Fruit fly (Drosophila melanogaster) whole organism, embryonic: ENCODE measurements around the gene CG34427.
A peak's percentile ranks its signal among the peaks of the same experiment; 100 is the strongest.

ENCODE experiments used
- ATbp ChIP-seq: fragments of 200-800 bp; sonication (Bioruptor generic); optimal IDR thresholded peaks from 2 replicates; lab custom pipeline; 2017; ENCODE audit warnings: missing biosample characterization, mild to moderate bottlenecking, missing genetic modification characterization, missing genetic modification reagents
- Ada2b ChIP-seq: fragments of 200-800 bp; sonication (Bioruptor generic); IDR thresholded peaks from 2 replicates; pipeline ENCODE4 v1.3.6; 2022; ENCODE audit warnings: missing biosample characterization, missing genetic modification characterization
- CG11085 ChIP-seq: fragments of 200-800 bp; sonication (Bioruptor generic); IDR thresholded peaks from 2 replicates; pipeline ENCODE4 v1.3.6; 2022; ENCODE audit warnings: missing biosample characterization, missing genetic modification characterization
- CG11093 ChIP-seq: fragments of 200-800 bp; sonication (Bioruptor generic); IDR thresholded peaks from 3 replicates; pipeline ENCODE4 v1.3.6; 2022; ENCODE audit warnings: missing biosample characterization, missing genetic modification characterization
- CG1233 ChIP-seq: fragments of 200-800 bp; sonication (Bioruptor generic); optimal IDR thresholded peaks from 4 replicates; lab custom pipeline; 2018; ENCODE audit warnings: missing biosample characterization, mild to moderate bottlenecking, missing genetic modification characterization
- CG15514 ChIP-seq: fragments of 200-800 bp; sonication (Bioruptor generic); optimal IDR thresholded peaks from 3 replicates; lab custom pipeline; 2017; ENCODE audit warnings: missing biosample characterization, missing genetic modification characterization, mild to moderate bottlenecking, moderate library complexity, missing genetic modification reagents
- CG15696 ChIP-seq: fragments of 200-800 bp; sonication (Bioruptor generic); optimal IDR thresholded peaks from 2 replicates; lab custom pipeline; 2019; ENCODE audit warnings: missing biosample characterization, mild to moderate bottlenecking, missing genetic modification characterization, moderate library complexity
- CG17612 ChIP-seq: fragments of 200-800 bp; sonication (Bioruptor generic); IDR thresholded peaks from 2 replicates; pipeline ENCODE4 v1.3.6; 2022; ENCODE audit warnings: missing biosample characterization, missing genetic modification characterization
- CG17912 ChIP-seq: fragments of 200-800 bp; sonication (Bioruptor generic); optimal IDR thresholded peaks from 2 replicates; lab custom pipeline; 2018; ENCODE audit warnings: missing biosample characterization, mild to moderate bottlenecking, missing genetic modification characterization
- CG18764 ChIP-seq: fragments of 200-800 bp; sonication (Bioruptor generic); optimal IDR thresholded peaks from 3 replicates; lab custom pipeline; 2016; ENCODE audit warnings: missing biosample characterization, missing genetic modification characterization
- CG3847 ChIP-seq: fragments of 200-800 bp; sonication (Bioruptor generic); IDR thresholded peaks from 2 replicates; pipeline ENCODE4 v1.3.6; 2022; ENCODE audit warnings: missing biosample characterization, missing genetic modification characterization
- CG4404 ChIP-seq: fragments of 200-800 bp; sonication (Bioruptor generic); IDR thresholded peaks from 2 replicates; pipeline ENCODE4 v1.3.6; 2022; ENCODE audit warnings: missing biosample characterization, missing genetic modification characterization
- CG4730 ChIP-seq: fragments of 200-800 bp; sonication (Bioruptor generic); IDR thresholded peaks from 2 replicates; pipeline ENCODE4 v1.3.6; 2022; ENCODE audit warnings: missing biosample characterization, missing genetic modification characterization
- CG6654 ChIP-seq: fragments of 200-800 bp; sonication (Bioruptor generic); optimal IDR thresholded peaks from 2 replicates; lab custom pipeline; 2017; ENCODE audit warnings: missing biosample characterization, mild to moderate bottlenecking, missing genetic modification characterization
- CG7928 ChIP-seq: fragments of 200-800 bp; sonication (Bioruptor generic); optimal IDR thresholded peaks from 2 replicates; lab custom pipeline; 2017; ENCODE audit warnings: missing biosample characterization, mild to moderate bottlenecking, missing genetic modification characterization
- CG9817 ChIP-seq: fragments of 200-800 bp; sonication (Bioruptor generic); optimal IDR thresholded peaks from 2 replicates; lab custom pipeline; 2018; ENCODE audit warnings: missing biosample characterization, mild to moderate bottlenecking, missing genetic modification characterization, moderate library complexity
- CG9876 ChIP-seq: fragments of 200-800 bp; sonication (Bioruptor generic); optimal IDR thresholded peaks from 2 replicates; lab custom pipeline; 2016; ENCODE audit warnings: missing biosample characterization, missing genetic modification characterization
- Chrac-16 ChIP-seq: fragments of 200-800 bp; sonication (Bioruptor generic); optimal IDR thresholded peaks from 3 replicates; lab custom pipeline; 2016; ENCODE audit warnings: missing biosample characterization, missing genetic modification characterization
- CoRest ChIP-seq: fragments of 200-800 bp; sonication (Bioruptor generic); optimal IDR thresholded peaks from 3 replicates; lab custom pipeline; 2018; ENCODE audit warnings: missing biosample characterization, mild to moderate bottlenecking, missing genetic modification characterization, moderate library complexity
- Drgx ChIP-seq: fragments of 200-800 bp; sonication (Bioruptor generic); IDR thresholded peaks from 2 replicates; pipeline ENCODE4 v1.3.6; 2022; ENCODE audit warnings: missing biosample characterization, missing genetic modification characterization
- Fer2 ChIP-seq: fragments of 200-800 bp; sonication (Bioruptor generic); optimal IDR thresholded peaks from 2 replicates; lab custom pipeline; 2018; ENCODE audit warnings: missing biosample characterization, mild to moderate bottlenecking, missing genetic modification characterization, moderate library complexity
- H15 ChIP-seq: fragments of 200-800 bp; sonication (Bioruptor generic); IDR thresholded peaks from 3 replicates; pipeline ENCODE4 v1.3.6; 2022; ENCODE audit warnings: missing biosample characterization, missing genetic modification characterization
- Hand ChIP-seq: fragments of 200-800 bp; sonication (Bioruptor generic); optimal IDR thresholded peaks from 2 replicates; lab custom pipeline; 2017; ENCODE audit warnings: mild to moderate bottlenecking, missing biosample characterization, missing genetic modification reagents, missing genetic modification characterization
- Hmr ChIP-seq: fragments of 200-800 bp; sonication (Bioruptor generic); optimal IDR thresholded peaks from 3 replicates; lab custom pipeline; 2017; ENCODE audit warnings: mild to moderate bottlenecking, missing biosample characterization, missing genetic modification reagents, missing genetic modification characterization
- Hmx ChIP-seq: fragments of 200-800 bp; sonication (Bioruptor generic); optimal IDR thresholded peaks from 2 replicates; lab custom pipeline; 2016; ENCODE audit warnings: missing biosample characterization, missing genetic modification characterization
- Hr39 ChIP-seq: fragments of >200 bp; optimal IDR thresholded peaks from 2 replicates; lab custom pipeline; 2017
- Lim3 ChIP-seq: fragments of 200-800 bp; sonication (Bioruptor generic); IDR thresholded peaks from 2 replicates; pipeline ENCODE4 v1.3.6; 2022; ENCODE audit warnings: missing biosample characterization, missing genetic modification characterization
- Myb ChIP-seq: fragments of 200-800 bp; sonication (Bioruptor generic); optimal IDR thresholded peaks from 2 replicates; lab custom pipeline; 2016; ENCODE audit warnings: missing biosample characterization, missing genetic modification characterization
- Opbp ChIP-seq: fragments of 200-800 bp; sonication (Bioruptor generic); IDR thresholded peaks from 3 replicates; pipeline ENCODE4 v1.3.6; 2022; ENCODE audit warnings: missing biosample characterization, missing genetic modification characterization; ENCODE audit not compliant: partially characterized antibody
- Ravus ChIP-seq: fragments of 200-800 bp; sonication (Bioruptor generic); IDR thresholded peaks from 2 replicates; pipeline ENCODE4 v1.3.6; 2022; ENCODE audit warnings: missing biosample characterization, missing genetic modification characterization
- Sox102F ChIP-seq: fragments of 200-800 bp; sonication (Bioruptor generic); optimal IDR thresholded peaks from 2 replicates; lab custom pipeline; 2018; ENCODE audit warnings: missing biosample characterization, mild to moderate bottlenecking, missing genetic modification characterization, moderate library complexity
- Tbp ChIP-seq: fragments of >200 bp; optimal IDR thresholded peaks from 2 replicates; lab custom pipeline; 2018; ENCODE audit warnings: missing biosample characterization, missing genetic modification characterization
- al ChIP-seq: fragments of 200-800 bp; sonication (Bioruptor generic); IDR thresholded peaks from 2 replicates; pipeline ENCODE4 v1.3.6; 2022; ENCODE audit warnings: missing biosample characterization, missing genetic modification characterization
- ara ChIP-seq: fragments of 200-800 bp; sonication (Bioruptor generic); IDR thresholded peaks from 2 replicates; pipeline ENCODE4 v1.3.6; 2022; ENCODE audit warnings: missing biosample characterization, missing genetic modification characterization
- bcd ChIP-seq: fragments of 200-800 bp; sonication (Bioruptor generic); optimal IDR thresholded peaks from 2 replicates; lab custom pipeline; 2017; ENCODE audit warnings: missing biosample characterization, mild to moderate bottlenecking, missing genetic modification characterization
- chm ChIP-seq: fragments of 200-800 bp; sonication (Bioruptor generic); IDR thresholded peaks from 2 replicates; pipeline ENCODE4 v1.3.6; 2022; ENCODE audit warnings: missing biosample characterization, missing genetic modification characterization
- dimm ChIP-seq: fragments of 200-800 bp; sonication (Bioruptor generic); IDR thresholded peaks from 2 replicates; pipeline ENCODE4 v1.3.6; 2022; ENCODE audit warnings: missing biosample characterization, missing genetic modification characterization
- dmrt11E ChIP-seq: fragments of 200-800 bp; sonication (Bioruptor generic); optimal IDR thresholded peaks from 3 replicates; lab custom pipeline; 2018; ENCODE audit warnings: missing biosample characterization, mild to moderate bottlenecking, missing genetic modification characterization, moderate library complexity
- ems ChIP-seq: fragments of 200-800 bp; sonication (Bioruptor generic); optimal IDR thresholded peaks from 3 replicates; lab custom pipeline; 2016; ENCODE audit warnings: missing biosample characterization, missing genetic modification characterization
- en ChIP-seq: fragments of 200-800 bp; sonication (Bioruptor generic); optimal IDR thresholded peaks from 2 replicates; lab custom pipeline; 2016; ENCODE audit warnings: missing biosample characterization, missing genetic modification characterization
- fu2 ChIP-seq: fragments of 200-800 bp; sonication (Bioruptor generic); optimal IDR thresholded peaks from 2 replicates; lab custom pipeline; 2016; ENCODE audit warnings: missing biosample characterization, missing genetic modification characterization
- gsb-n ChIP-seq: fragments of 200-800 bp; sonication (Bioruptor generic); optimal IDR thresholded peaks from 3 replicates; lab custom pipeline; 2018; ENCODE audit warnings: missing biosample characterization, mild to moderate bottlenecking, missing genetic modification characterization
- gt ChIP-seq: fragments of 200-800 bp; sonication (Bioruptor generic); IDR thresholded peaks from 2 replicates; pipeline ENCODE4 v1.3.6; 2022; ENCODE audit warnings: missing biosample characterization, missing genetic modification characterization
- ham ChIP-seq: fragments of 200-800 bp; sonication (Bioruptor generic); IDR thresholded peaks from 2 replicates; pipeline ENCODE4 v1.3.6; 2022; ENCODE audit warnings: missing biosample characterization, missing genetic modification characterization
- insv ChIP-seq, 2 experiments: fragments of 200-800 bp; sonication (Bioruptor generic); optimal IDR thresholded peaks; 3 replicates each; lab custom pipeline; 2016 to 2018; ENCODE audit warnings: missing biosample characterization in 2 of 2, missing genetic modification characterization in 2 of 2
- jumu ChIP-seq: fragments of 200-800 bp; sonication (Bioruptor generic); optimal IDR thresholded peaks from 3 replicates; lab custom pipeline; 2016; ENCODE audit warnings: missing biosample characterization, missing genetic modification characterization
- luna ChIP-seq: fragments of 200-800 bp; sonication (Bioruptor generic); optimal IDR thresholded peaks from 2 replicates; lab custom pipeline; 2016; ENCODE audit warnings: missing biosample characterization, missing genetic modification characterization
- nau ChIP-seq: fragments of 200-800 bp; sonication (Bioruptor generic); optimal IDR thresholded peaks from 3 replicates; lab custom pipeline; 2017; ENCODE audit warnings: missing biosample characterization, mild to moderate bottlenecking, missing genetic modification characterization, missing genetic modification reagents
- pb ChIP-seq: fragments of 200-800 bp; sonication (Bioruptor generic); optimal IDR thresholded peaks from 3 replicates; lab custom pipeline; 2016; ENCODE audit warnings: missing biosample characterization, missing genetic modification characterization
- tgo ChIP-seq: fragments of 200-800 bp; sonication (Bioruptor generic); IDR thresholded peaks from 3 replicates; pipeline ENCODE4 v1.3.6; 2022; ENCODE audit warnings: missing biosample characterization, missing genetic modification characterization
- unpg ChIP-seq: fragments of 200-800 bp; sonication (Bioruptor generic); optimal IDR thresholded peaks from 3 replicates; lab custom pipeline; 2018; ENCODE audit warnings: missing biosample characterization, mild to moderate bottlenecking, missing genetic modification characterization, moderate library complexity
- zen ChIP-seq: fragments of 200-800 bp; sonication (Bioruptor generic); optimal IDR thresholded peaks from 3 replicates; lab custom pipeline; 2018; ENCODE audit warnings: missing biosample characterization, mild to moderate bottlenecking, missing genetic modification characterization, moderate library complexity

The CG34427 gene

dm6 chr3L:8765493-8765892, 39.1 kb upstream of the CG34427 start (continued):
- TF ChIP-seq CG17612 (GFP tag; lab: Robert Waterston, UW) = no peak; the same call in 1 of the 2 replicates
- TF ChIP-seq Chrac-16 (GFP tag; lab: Kevin White, UChicago) = no peak
- peak; percentile 65; the same call in 1 of the 2 replicates for TF ChIP-seq ara
- peak; percentile 7; the same call in 1 of the 2 replicates for TF ChIP-seq dimm (GFP tag; lab: Robert Waterston, UW)
- TF ChIP-seq en = no peak
- peak; percentile 80 for TF ChIP-seq unpg (GFP tag; lab: Kevin White, UChicago)
- no peak for TF ChIP-seq CG15514 (GFP tag; lab: Kevin White, UChicago)
- TF ChIP-seq CG3847 = no peak
- TF ChIP-seq Sox102F (GFP tag; lab: Kevin White, UChicago) = peak; percentile 6
- peak; percentile 66 for TF ChIP-seq H15 (GFP tag; lab: Robert Waterston, UW)
- no peak for TF ChIP-seq CG17912 (GFP tag; lab: Kevin White, UChicago)
- no peak for TF ChIP-seq Fer2 (tag; lab: Kevin White, UChicago)
- no peak for TF ChIP-seq ems (GFP tag; lab: Kevin White, UChicago)
- peak; percentile 14 for TF ChIP-seq CG1233 (GFP tag; lab: Kevin White, UChicago)
- no peak for TF ChIP-seq al (GFP tag; lab: Robert Waterston, UW)
- TF ChIP-seq CG18764 (GFP tag; lab: Kevin White, UChicago) = no peak
- peak; percentile 11; the same call in 1 of the 2 replicates for TF ChIP-seq CG11085 (GFP tag; lab: Robert Waterston, UW)
- no peak for TF ChIP-seq jumu (GFP tag; lab: Kevin White, UChicago)
- peak; percentile 45 for TF ChIP-seq CG15696
- TF ChIP-seq bcd (GFP tag; lab: Kevin White, UChicago) = no peak
- TF ChIP-seq Tbp (GFP tag; lab: Kevin White, UChicago) = no peak
- peak; percentile 77 for TF ChIP-seq gsb-n (tag; lab: Kevin White, UChicago)
- no peak for TF ChIP-seq Hand (GFP tag; lab: Kevin White, UChicago)
- peak; percentile 97 for TF ChIP-seq Drgx (GFP tag; lab: Robert Waterston, UW)
- TF ChIP-seq fu2 (GFP tag; lab: Kevin White, UChicago) = no peak
- TF ChIP-seq CG9817 (tag; lab: Kevin White, UChicago) = no peak
- TF ChIP-seq CoRest (tag; lab: Kevin White, UChicago) = no peak
- TF ChIP-seq CG6654 (GFP tag; lab: Kevin White, UChicago) = no peak
- peak; percentile 42 for TF ChIP-seq Lim3 (GFP tag; lab: Robert Waterston, UW)
- peak; percentile 6; the same call in 1 of the 2 replicates for TF ChIP-seq Ravus
- peak; percentile 6 for TF ChIP-seq tgo (GFP tag; lab: Robert Waterston, UW)
- TF ChIP-seq luna = no peak
- TF ChIP-seq Hmx = no peak
- TF ChIP-seq ATbp = no peak
- TF ChIP-seq Myb (GFP tag; lab: Kevin White, UChicago) = no peak
- no peak for TF ChIP-seq zen (tag; lab: Kevin White, UChicago)
- peak; percentile 37 for TF ChIP-seq dmrt11E
- TF ChIP-seq nau (GFP tag; lab: Kevin White, UChicago) = no peak
- no peak for TF ChIP-seq Hmr (GFP tag; lab: Kevin White, UChicago)
- no peak for TF ChIP-seq insv (GFP tag; optimal IDR thresholded peaks at IDR 0.05; lab: Kevin White, UChicago)
- TF ChIP-seq ham = no peak
- TF ChIP-seq gt (GFP tag; lab: Robert Waterston, UW) = no peak; the same call in 1 of the 2 replicates
- TF ChIP-seq Opbp (GFP tag; lab: Robert Waterston, UW) = no peak
- no peak for TF ChIP-seq CG9876 (GFP tag; lab: Kevin White, UChicago)
- no peak for TF ChIP-seq pb
- TF ChIP-seq chm = peak; percentile 5; the same call in 1 of the 2 replicates
- no peak for TF ChIP-seq CG4404
- TF ChIP-seq Hr39 (lab: Kevin White, UChicago) = no peak
- TF ChIP-seq CG4730 = peak; percentile 8; the same call in 1 of the 2 replicates
- no peak for TF ChIP-seq CG7928
- peak; percentile 63 for TF ChIP-seq Ada2b
- TF ChIP-seq CG11093 (GFP tag; lab: Robert Waterston, UW) = no peak
